Worm (Caenorhabditis elegans): ENCODE results near the gene Y4C6A.3.
"Not testable (repeated sequence)": the region's sequence is repeated elsewhere in the genome, so short reads cannot be mapped to it uniquely, and the experiment has no call there.

The Y4C6A.3 gene

ce11 chrIV:5469739-5470138 lies 13.8 kb upstream of the Y4C6A.3 start, which contains the start of gene rme-2:
rme-2 (plus strand) TSS chrIV:5470026.
- TF ChIP-seq him-1 (tag; optimal IDR thresholded peaks at IDR 0.05) (no peak), W03F9.2 (tag; optimal IDR thresholded peaks at IDR 0.05) (no peak), dao-5 (tag; optimal IDR thresholded peaks at IDR 0.05) (no peak)

- not testable (repeated sequence) for TF ChIP-seq him-1, W03F9.2, dao-5 (tag; optimal IDR thresholded peaks at IDR 0.05)
Observed at ce11 chrIV:5464403-5464802, 8.5 kb upstream of the Y4C6A.3 start, which contains the start of gene Y52D5A.2. Y52D5A.2 (minus strand) TSS chrIV:5464503.

DNA sequence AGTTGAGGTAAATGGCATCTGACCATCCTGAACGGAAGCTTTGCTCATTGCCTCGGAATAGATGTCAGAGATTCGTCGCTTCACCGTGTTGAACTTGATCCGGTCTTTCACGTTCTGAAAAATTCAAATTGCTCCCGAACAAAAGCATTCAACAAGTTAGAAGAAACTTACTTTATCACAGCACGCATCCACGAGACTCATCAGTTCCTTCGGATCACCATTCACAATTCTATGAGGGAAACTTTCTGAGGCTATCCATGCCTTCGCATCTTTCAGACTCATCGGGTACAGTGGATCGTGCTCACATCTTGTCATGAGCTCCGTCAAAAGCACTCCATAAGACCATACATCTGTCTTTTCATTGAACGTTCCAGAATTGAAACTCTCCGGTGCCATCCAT lies 6.9 kb upstream of the Y4C6A.3 start:
- TF ChIP-seq dao-5 (tag; optimal IDR thresholded peaks at IDR 0.05) (no peak), W03F9.2 (tag; optimal IDR thresholded peaks at IDR 0.05) (no peak), him-1 (tag; optimal IDR thresholded peaks at IDR 0.05) (no peak)

DNA sequence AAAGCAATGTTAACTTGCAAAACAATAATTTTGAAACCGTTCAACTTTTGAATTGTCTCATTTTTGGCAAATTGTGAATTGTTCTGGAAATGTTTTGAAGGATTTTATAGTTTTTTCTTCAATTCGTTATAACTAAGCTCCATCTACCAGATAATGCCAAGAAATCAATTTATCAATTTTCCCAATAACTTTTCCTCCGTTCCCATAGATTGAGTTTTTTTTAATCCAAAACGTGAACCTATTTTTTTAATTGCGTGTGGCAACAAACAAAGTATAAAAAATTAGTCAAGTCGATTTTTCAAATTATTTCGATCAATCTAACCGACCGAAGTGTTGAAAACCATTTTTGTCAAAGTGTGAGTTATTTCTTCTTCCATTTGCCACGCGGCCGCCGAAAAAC lies 3.2 kb downstream of the Y4C6A.3 start, which contains the start of gene Y4C6A.4:
Gene Y4C6A.4 (plus strand): TSS at position 301 of the 400 bp plus-strand sequence.
- TF ChIP-seq W03F9.2 (tag; optimal IDR thresholded peaks at IDR 0.05) (no peak), him-1 (tag; optimal IDR thresholded peaks at IDR 0.05) (no peak), dao-5 (tag; optimal IDR thresholded peaks at IDR 0.05) (no peak)

DNA sequence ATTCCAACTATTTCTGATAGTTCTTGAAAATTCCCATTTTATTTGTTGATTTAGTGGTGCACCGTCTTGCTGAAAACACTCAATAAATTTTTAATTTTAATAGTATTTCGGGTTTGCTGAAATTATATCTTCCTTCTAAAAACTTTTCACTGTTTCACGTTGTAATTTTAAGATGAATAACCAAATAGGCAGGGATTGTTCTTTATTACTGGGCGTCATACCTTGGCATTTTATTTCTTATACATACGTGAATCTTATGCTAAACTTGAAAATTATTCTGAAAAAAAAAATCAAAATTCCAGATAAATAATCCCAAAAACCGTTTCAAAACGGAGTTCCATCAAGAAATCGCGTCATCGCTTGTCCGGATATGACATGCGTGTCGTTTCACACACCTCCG lies 17.2 kb downstream of the Y4C6A.3 start, which contains the start of gene mgl-3:
Gene mgl-3 (plus strand): TSS at position 301 of the 400 bp plus-strand sequence.
- TF ChIP-seq W03F9.2 (tag; optimal IDR thresholded peaks at IDR 0.05) = no peak
- no peak for TF ChIP-seq him-1 (tag; optimal IDR thresholded peaks at IDR 0.05)
- no peak for TF ChIP-seq dao-5 (tag; optimal IDR thresholded peaks at IDR 0.05)

DNA sequence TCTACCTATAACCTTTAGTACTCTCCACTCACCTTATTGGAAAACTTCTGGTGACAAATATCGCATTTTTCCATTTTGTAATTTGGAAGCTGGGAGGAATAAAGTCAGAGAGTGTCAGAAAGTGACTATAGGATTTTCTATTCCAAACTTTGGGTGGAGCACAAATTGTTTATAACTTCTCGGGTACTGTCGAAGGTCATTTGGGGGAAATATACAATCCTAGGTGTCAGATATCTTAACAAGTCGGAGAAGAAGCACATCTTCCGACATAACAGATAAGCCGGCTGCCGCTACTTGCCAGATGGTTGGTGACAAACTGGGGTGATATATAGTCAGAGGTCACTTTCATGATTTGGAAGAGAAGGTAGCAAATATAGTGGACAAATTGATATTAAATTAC lies 36.8 kb downstream of the Y4C6A.3 start, which contains the start of gene ehn-3:
Gene ehn-3 (minus strand): TSS at position 101 of the 400 bp plus-strand sequence.
- no peak for TF ChIP-seq W03F9.2 (tag; optimal IDR thresholded peaks at IDR 0.05)
- TF ChIP-seq him-1 (tag; optimal IDR thresholded peaks at IDR 0.05) = no peak
- no peak for TF ChIP-seq dao-5 (tag; optimal IDR thresholded peaks at IDR 0.05)

DNA sequence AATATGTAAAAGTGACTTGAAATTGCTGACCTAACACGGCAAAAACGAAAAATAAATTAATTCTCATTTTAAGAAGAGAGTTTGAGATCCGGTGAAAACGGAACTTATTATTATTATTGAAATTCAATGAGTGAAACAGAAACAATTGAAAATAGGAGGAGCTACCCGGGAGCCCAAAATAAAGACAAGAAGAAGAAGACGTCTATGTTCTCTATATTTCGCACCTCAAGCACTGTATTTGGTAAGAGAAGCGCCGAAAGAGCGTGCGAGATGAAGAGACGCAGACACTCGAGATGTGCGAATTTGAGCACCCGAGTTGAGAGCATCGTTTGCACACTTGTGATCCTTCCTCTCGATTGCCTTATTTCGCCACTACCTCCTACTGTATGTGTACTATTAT lies 40.2 kb downstream of the Y4C6A.3 start, which contains the start of gene spp-7:
Gene spp-7 (minus strand): TSS at position 101 of the 400 bp plus-strand sequence.
- TF ChIP-seq W03F9.2 (tag; optimal IDR thresholded peaks at IDR 0.05) (no peak), him-1 (tag; optimal IDR thresholded peaks at IDR 0.05) (no peak), dao-5 (tag; optimal IDR thresholded peaks at IDR 0.05) (no peak)

- TF ChIP-seq him-1 (tag; optimal IDR thresholded peaks at IDR 0.05) (no peak), W03F9.2 (tag; optimal IDR thresholded peaks at IDR 0.05) (no peak), dao-5 (tag; optimal IDR thresholded peaks at IDR 0.05) (no peak)
Observed at ce11 chrIV:5411641-5412337, 44.1 kb downstream of the Y4C6A.3 start, which contains the start of gene ZK616.8. ZK616.8 (minus strand) TSS chrIV:5412193.

ce11 chrIV:5411120-5411519 lies 44.8 kb downstream of the Y4C6A.3 start, which contains the start of gene ZK616.65:
ZK616.65 (minus strand) TSS chrIV:5411220.
- no peak for TF ChIP-seq W03F9.2 (tag; optimal IDR thresholded peaks at IDR 0.05)
- TF ChIP-seq him-1 (tag; optimal IDR thresholded peaks at IDR 0.05) = no peak
- no peak for TF ChIP-seq dao-5 (tag; optimal IDR thresholded peaks at IDR 0.05)

- TF ChIP-seq W03F9.2 (tag; optimal IDR thresholded peaks at IDR 0.05) (no peak), him-1 (tag; optimal IDR thresholded peaks at IDR 0.05) (no peak), dao-5 (tag; optimal IDR thresholded peaks at IDR 0.05) (no peak)
Observed at ce11 chrIV:5409112-5409511, 46.8 kb downstream of the Y4C6A.3 start.

- no peak for TF ChIP-seq dao-5 (tag; optimal IDR thresholded peaks at IDR 0.05)
- TF ChIP-seq him-1 (tag; optimal IDR thresholded peaks at IDR 0.05) = no peak
Observed at ce11 chrIV:5405345-5405744, 50.6 kb downstream of the Y4C6A.3 start, which contains the start of gene ZK616.61. ZK616.61 (plus strand) TSS chrIV:5405645.

Data from whole organism, L4/young adult.